Fruit fly (Drosophila melanogaster): ENCODE data around the gene CG11593.

The CG11593 gene

dm6 chr3L:4056812-4057211 lies 16.5 kb upstream of the CG11593 start:
- TF ChIP-seq rn (GFP tag; IDR thresholded peaks at IDR 0.05) = no peak
- TF ChIP-seq Ets98B (GFP tag; IDR thresholded peaks at IDR 0.05) = peak; percentile 35
- no peak for TF ChIP-seq D1 (tag; optimal IDR thresholded peaks at IDR 0.05)
- TF ChIP-seq CG9948 (tag; optimal IDR thresholded peaks at IDR 0.05) = no peak
- TF ChIP-seq fd96Ca (GFP tag; IDR thresholded peaks at IDR 0.05) = peak; percentile 52; the same call in 1 of the 3 replicates
- peak; percentile 24; the same call in 1 of the 3 replicates for TF ChIP-seq CG4496 (GFP tag; IDR thresholded peaks at IDR 0.05)

- TF ChIP-seq EcR (GFP tag; optimal IDR thresholded peaks at IDR 0.05) (no peak), fd96Ca (GFP tag; IDR thresholded peaks at IDR 0.05) (0 out of 3 replicates have a peak, but pooled peaks have one; percentile 38), CG9948 (tag; optimal IDR thresholded peaks at IDR 0.05) (no peak)
These were observed 15.2 kb upstream of the CG11593 start for dm6 chr3L:4055438-4055962.

- TF ChIP-seq Pif1B (GFP tag; optimal IDR thresholded peaks at IDR 0.05) = no peak
These were observed 8.8 kb upstream of the CG11593 start for dm6 chr3L:4049082-4049481.

dm6 chr3L:4047635-4048034 lies 7.4 kb upstream of the CG11593 start, which contains the start of gene Dpy-30L2:
Gene Dpy-30L2 (minus strand): TSS chr3L:4047735.
- TF ChIP-seq CG32121 (GFP tag; IDR thresholded peaks at IDR 0.05) (no peak), CG34367 (tag; optimal IDR thresholded peaks at IDR 0.05) (no peak), CG15710 (tag; optimal IDR thresholded peaks at IDR 0.05) (no peak), CG8159 (tag; optimal IDR thresholded peaks at IDR 0.05) (no peak), Pif1A (GFP tag; optimal IDR thresholded peaks at IDR 0.05) (no peak), Snoo (tag; optimal IDR thresholded peaks at IDR 0.05) (no peak), CG8301 (tag; optimal IDR thresholded peaks at IDR 0.05) (no peak), fd96Ca (GFP tag; IDR thresholded peaks at IDR 0.05) (no peak), CG12605 (GFP tag; IDR thresholded peaks at IDR 0.05) (no peak), EcR (GFP tag; optimal IDR thresholded peaks at IDR 0.05) (no peak)

dm6 chr3L:4046289-4046688 lies 6.0 kb upstream of the CG11593 start, which contains the start of gene CG1136:
Gene CG1136 (plus strand): TSS chr3L:4046596.
- TF ChIP-seq CG32121 (GFP tag; IDR thresholded peaks at IDR 0.05) (no peak), CG12605 (GFP tag; IDR thresholded peaks at IDR 0.05) (no peak), CG4496 (GFP tag; IDR thresholded peaks at IDR 0.05) (no peak), CG15710 (tag; optimal IDR thresholded peaks at IDR 0.05) (no peak), CG8159 (tag; optimal IDR thresholded peaks at IDR 0.05) (no peak), Pif1B (GFP tag; optimal IDR thresholded peaks at IDR 0.05) (no peak), Pif1A (GFP tag; optimal IDR thresholded peaks at IDR 0.05) (no peak), CG8301 (tag; optimal IDR thresholded peaks at IDR 0.05) (no peak), rn (GFP tag; IDR thresholded peaks at IDR 0.05) (no peak), Ets98B (GFP tag; IDR thresholded peaks at IDR 0.05) (no peak), CG10348 (GFP tag; IDR thresholded peaks at IDR 0.05) (no peak)

- TF ChIP-seq Snoo (tag; optimal IDR thresholded peaks at IDR 0.05) (no peak), CG13204 (GFP tag; optimal IDR thresholded peaks at IDR 0.05) (no peak), CG32121 (GFP tag; IDR thresholded peaks at IDR 0.05) (no peak), fd96Ca (GFP tag; IDR thresholded peaks at IDR 0.05) (no peak), CG17806 (tag; optimal IDR thresholded peaks at IDR 0.05) (no peak), CG4496 (GFP tag; IDR thresholded peaks at IDR 0.05) (no peak), D1 (tag; optimal IDR thresholded peaks at IDR 0.05) (no peak), CG34367 (tag; optimal IDR thresholded peaks at IDR 0.05) (no peak), Ets98B (GFP tag; IDR thresholded peaks at IDR 0.05) (no peak), CG10348 (GFP tag; IDR thresholded peaks at IDR 0.05) (no peak), CG12605 (GFP tag; IDR thresholded peaks at IDR 0.05) (no peak)
These were observed 4.2 kb upstream of the CG11593 start for dm6 chr3L:4044497-4044896.

- TF ChIP-seq CG15710 (tag; optimal IDR thresholded peaks at IDR 0.05) (no peak), fd96Ca (GFP tag; IDR thresholded peaks at IDR 0.05) (no peak), CG32121 (GFP tag; IDR thresholded peaks at IDR 0.05) (no peak), CG10348 (GFP tag; IDR thresholded peaks at IDR 0.05) (no peak), CG17806 (tag; optimal IDR thresholded peaks at IDR 0.05) (no peak), D1 (tag; optimal IDR thresholded peaks at IDR 0.05) (no peak), Snoo (tag; optimal IDR thresholded peaks at IDR 0.05) (no peak), CG13204 (GFP tag; optimal IDR thresholded peaks at IDR 0.05) (no peak), Ets98B (GFP tag; IDR thresholded peaks at IDR 0.05) (no peak), CG34367 (tag; optimal IDR thresholded peaks at IDR 0.05) (no peak)
These were observed 4.8 kb downstream of the CG11593 start, which contains the start of gene Gr64f for dm6 chr3L:4035499-4035898. Gene Gr64f (plus strand): TSS chr3L:4035799.

- no peak for TF ChIP-seq Pif1B (GFP tag; optimal IDR thresholded peaks at IDR 0.05)
- no peak for TF ChIP-seq gl (tag; optimal IDR thresholded peaks at IDR 0.05)
- TF ChIP-seq EcR (GFP tag; optimal IDR thresholded peaks at IDR 0.05) = no peak
- TF ChIP-seq CG4496 (GFP tag; IDR thresholded peaks at IDR 0.05) = no peak
- no peak for TF ChIP-seq rn (GFP tag; IDR thresholded peaks at IDR 0.05)
- no peak for TF ChIP-seq fd96Ca (GFP tag; IDR thresholded peaks at IDR 0.05)
- no peak for TF ChIP-seq CG8159 (tag; optimal IDR thresholded peaks at IDR 0.05)
- no peak for TF ChIP-seq Ets98B (GFP tag; IDR thresholded peaks at IDR 0.05)
- TF ChIP-seq Snoo (tag; optimal IDR thresholded peaks at IDR 0.05) = no peak
- TF ChIP-seq CG34367 (tag; optimal IDR thresholded peaks at IDR 0.05) = no peak
- no peak for TF ChIP-seq CG10348 (GFP tag; IDR thresholded peaks at IDR 0.05)
- no peak for TF ChIP-seq D1 (tag; optimal IDR thresholded peaks at IDR 0.05)
- TF ChIP-seq CG9948 (tag; optimal IDR thresholded peaks at IDR 0.05) = no peak
- no peak for TF ChIP-seq CG32121 (GFP tag; IDR thresholded peaks at IDR 0.05)
These were observed 8.5 kb downstream of the CG11593 start, which contains the start of the genes Gr64d and Gr64e for dm6 chr3L:4031762-4032161. Gene Gr64d (plus strand): TSS chr3L:4032062. Gene Gr64e (plus strand): TSS chr3L:4032141.
